Worm (Caenorhabditis elegans) whole organism, L4 larva: ENCODE measurements around the gene C09B7.2.

Experiments
- fos-1 ChIP-seq: fragments of 150-350 bp; optimal IDR thresholded peaks from 2 replicates; lab custom pipeline; 2014; ENCODE audit warnings: missing biosample characterization, missing genetic modification characterization
- hlh-30 ChIP-seq: sonication (generic microtip); optimal IDR thresholded peaks from 2 replicates; lab custom pipeline; 2017; ENCODE audit warnings: antibody characterized with exemption, mild to moderate bottlenecking, missing genetic modification characterization, missing compliant biosample characterization; ENCODE audit not compliant: insufficient read depth
- lin-38 ChIP-seq: fragments of 200-800 bp; sonication (Bioruptor generic); IDR thresholded peaks from 2 replicates; pipeline ENCODE4 v1.3.6; 2022; ENCODE audit warnings: missing genetic modification reagents, missing genetic modification characterization, missing compliant biosample characterization
- lsy-2 ChIP-seq, 2 experiments: fragments of 150-350 bp in 1 of 2; sonication (generic microtip) in 1 of 2; optimal IDR thresholded peaks; 2 replicates each; lab custom pipeline; 2014 to 2017; ENCODE audit warnings: missing biosample characterization in 2 of 2, missing genetic modification characterization in 2 of 2
- nhr-25 ChIP-seq: sonication (generic microtip); optimal IDR thresholded peaks from 2 replicates; lab custom pipeline; 2017; ENCODE audit warnings: missing genetic modification characterization, mild to moderate bottlenecking, missing compliant biosample characterization, antibody characterized with exemption, moderate library complexity, borderline replicate concordance; ENCODE audit not compliant: insufficient read depth
- nhr-77 ChIP-seq: fragments of 150-350 bp; optimal IDR thresholded peaks from 2 replicates; lab custom pipeline; 2014; ENCODE audit warnings: missing biosample characterization, missing genetic modification characterization
- skn-1 ChIP-seq: fragments of 150-350 bp; optimal IDR thresholded peaks from 2 replicates; lab custom pipeline; 2014; ENCODE audit warnings: missing biosample characterization, missing genetic modification characterization
- unc-39 ChIP-seq: sonication (generic microtip); optimal IDR thresholded peaks from 2 replicates; lab custom pipeline; 2017; ENCODE audit warnings: missing biosample characterization, missing genetic modification characterization
- zag-1 ChIP-seq: fragments of 150-350 bp; optimal IDR thresholded peaks from 2 replicates; lab custom pipeline; 2014; ENCODE audit warnings: missing biosample characterization, missing genetic modification characterization

ce11 chrX:2703887-2704286 is 36.0 kb downstream of the C09B7.2 start:
- TF ChIP-seq unc-39 (tag; lab: Kevin White, UChicago) (no peak), zag-1 (no peak), fos-1 (tag; lab: Kevin White, UChicago) (no peak), nhr-77 (tag; lab: Kevin White, UChicago) (no peak), hlh-30 (tag; lab: Kevin White, UChicago) (peak; percentile 10), nhr-25 (tag; lab: Kevin White, UChicago) (no peak), lsy-2 (tag; optimal IDR thresholded peaks at IDR 0.05; lab: Kevin White, UChicago) (no peak), skn-1 (no peak), lin-38 (GFP tag; lab: Robert Waterston, UW) (no peak)
